Worm (Caenorhabditis elegans) whole organism, L4/young adult: ENCODE measurements around the gene F26G1.5.

ENCODE experiments used
- dao-5 ChIP-seq: sonication (generic microtip); optimal IDR thresholded peaks from 2 replicates; lab custom pipeline; 2016; ENCODE audit warnings: missing genotype, missing genetic modification characterization, moderate library complexity, missing compliant biosample characterization
- him-1 ChIP-seq: sonication (generic microtip); optimal IDR thresholded peaks from 2 replicates; lab custom pipeline; 2016; ENCODE audit warnings: missing genotype, missing genetic modification reagents, missing genetic modification characterization, missing compliant biosample characterization

ce11 chrII:4806726-4807125 lies 35.5 kb upstream of the F26G1.5 start:
- TF ChIP-seq him-1 (no peak), dao-5 (tag; lab: Kevin White, UChicago) (no peak)
